Worm (Caenorhabditis elegans): ENCODE results near the gene Y43F8B.1.

Y43F8B.1 gene

DNA sequence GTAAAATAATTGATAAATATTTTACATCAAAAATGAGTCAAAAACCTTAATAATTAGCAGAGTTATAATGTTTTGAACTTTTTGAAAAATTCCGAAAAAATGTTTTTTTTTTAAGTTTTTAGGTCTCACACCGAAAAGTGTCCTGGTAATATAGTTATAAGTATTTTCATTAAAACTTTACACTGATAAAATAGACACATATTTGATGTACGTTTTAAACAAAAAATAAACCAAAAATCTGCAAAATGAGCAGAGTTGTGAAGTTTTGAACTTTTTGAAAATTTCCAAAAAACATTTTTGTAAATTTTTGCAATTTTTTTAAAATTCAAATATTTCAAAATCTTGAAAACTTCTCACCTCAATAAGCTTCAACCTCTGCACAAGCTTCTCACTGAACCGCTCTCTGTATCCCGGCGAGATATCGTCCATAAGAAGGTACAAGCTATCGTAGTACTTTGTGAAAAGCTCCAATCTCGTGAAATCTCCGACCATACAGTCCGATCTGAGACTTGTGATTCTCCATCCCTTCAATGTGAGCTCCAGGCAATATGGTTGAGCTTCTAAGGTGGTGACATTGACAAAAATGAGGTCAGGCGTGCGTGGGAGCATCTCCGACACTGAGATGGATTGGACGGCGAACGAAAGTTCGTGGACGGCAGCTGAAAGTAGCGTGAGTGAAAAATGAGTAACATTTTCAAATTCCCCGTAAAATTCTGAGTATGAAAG lies 25.2 kb downstream of the Y43F8B.1 start:
- TF ChIP-seq ham-2 (GFP tag; optimal IDR thresholded peaks at IDR 0.05) (no peak), tbx-8 (GFP tag; optimal IDR thresholded peaks at IDR 0.05) (no peak), lin-13 (tag; optimal IDR thresholded peaks at IDR 0.05) (no peak), lsy-2 (tag; optimal IDR thresholded peaks at IDR 0.05) (no peak), blmp-1 (tag; optimal IDR thresholded peaks at IDR 0.05) (no peak), unc-39 (tag; optimal IDR thresholded peaks at IDR 0.05) (no peak), nhr-237 (tag; optimal IDR thresholded peaks at IDR 0.05) (no peak), M03D4.4 (tag; optimal IDR thresholded peaks at IDR 0.05) (no peak), cnd-1 (tag; optimal IDR thresholded peaks at IDR 0.05) (no peak), nhr-12 (tag; optimal IDR thresholded peaks at IDR 0.05) (no peak)

DNA sequence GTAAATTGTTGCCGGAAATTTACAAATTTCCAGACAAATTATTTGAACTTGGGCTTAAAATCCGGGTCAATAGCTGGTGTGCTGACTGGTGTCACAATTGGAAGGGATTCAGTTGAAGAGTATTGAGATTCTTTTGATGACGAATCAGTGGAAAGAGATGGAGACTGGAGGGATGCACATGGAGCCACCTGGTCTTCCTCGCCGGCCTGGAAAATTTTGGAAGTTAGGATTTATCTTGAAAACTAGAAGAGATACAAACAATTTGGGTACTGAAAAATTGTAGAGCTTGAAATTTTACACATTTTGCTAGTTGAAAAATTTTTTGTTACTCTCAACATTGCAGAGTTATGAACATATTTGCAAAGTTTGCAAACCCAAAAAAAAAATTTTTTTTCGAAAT lies 25.9 kb downstream of the Y43F8B.1 start:
- TF ChIP-seq bed-3 (GFP tag; optimal IDR thresholded peaks at IDR 0.05): no peak
- TF ChIP-seq drap-1 (GFP tag; optimal IDR thresholded peaks at IDR 0.05): no peak
- TF ChIP-seq sptf-1 (tag; optimal IDR thresholded peaks at IDR 0.05): no peak
- no peak for TF ChIP-seq zip-8 (tag; optimal IDR thresholded peaks at IDR 0.05)
- TF ChIP-seq nhr-28 (tag; optimal IDR thresholded peaks at IDR 0.05): no peak
- TF ChIP-seq unc-39 (tag; optimal IDR thresholded peaks at IDR 0.05): no peak

DNA sequence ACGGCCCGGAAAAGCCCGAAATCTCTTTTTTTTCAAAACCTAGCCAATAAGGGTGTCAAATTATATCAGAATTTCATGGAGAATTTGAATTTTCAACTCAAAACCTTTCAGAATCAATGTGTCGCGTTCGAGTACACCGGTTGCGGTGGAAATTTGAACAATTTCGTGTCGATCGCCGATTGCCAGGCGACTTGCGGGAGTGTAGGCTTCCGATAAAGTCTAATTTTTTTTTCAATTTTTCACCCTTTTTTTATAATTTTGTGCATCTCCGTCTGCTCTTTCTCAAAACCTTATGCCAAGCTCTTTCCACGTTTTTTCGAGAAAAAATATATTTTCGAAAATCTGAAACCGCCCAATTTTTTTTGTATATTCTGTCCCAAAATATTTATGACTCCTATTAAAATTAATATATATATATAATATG lies 26.5 kb downstream of the Y43F8B.1 start:
- no peak for TF ChIP-seq drap-1 (GFP tag; optimal IDR thresholded peaks at IDR 0.05)
- no peak for TF ChIP-seq bed-3 (GFP tag; optimal IDR thresholded peaks at IDR 0.05)
- no peak for TF ChIP-seq pha-4 (tag; optimal IDR thresholded peaks at IDR 0.05)
- no peak for TF ChIP-seq flh-1 (GFP tag; optimal IDR thresholded peaks at IDR 0.05)
- no peak for TF ChIP-seq unc-39 (tag; optimal IDR thresholded peaks at IDR 0.05)
- no peak for TF ChIP-seq ham-2 (GFP tag; optimal IDR thresholded peaks at IDR 0.05)

DNA sequence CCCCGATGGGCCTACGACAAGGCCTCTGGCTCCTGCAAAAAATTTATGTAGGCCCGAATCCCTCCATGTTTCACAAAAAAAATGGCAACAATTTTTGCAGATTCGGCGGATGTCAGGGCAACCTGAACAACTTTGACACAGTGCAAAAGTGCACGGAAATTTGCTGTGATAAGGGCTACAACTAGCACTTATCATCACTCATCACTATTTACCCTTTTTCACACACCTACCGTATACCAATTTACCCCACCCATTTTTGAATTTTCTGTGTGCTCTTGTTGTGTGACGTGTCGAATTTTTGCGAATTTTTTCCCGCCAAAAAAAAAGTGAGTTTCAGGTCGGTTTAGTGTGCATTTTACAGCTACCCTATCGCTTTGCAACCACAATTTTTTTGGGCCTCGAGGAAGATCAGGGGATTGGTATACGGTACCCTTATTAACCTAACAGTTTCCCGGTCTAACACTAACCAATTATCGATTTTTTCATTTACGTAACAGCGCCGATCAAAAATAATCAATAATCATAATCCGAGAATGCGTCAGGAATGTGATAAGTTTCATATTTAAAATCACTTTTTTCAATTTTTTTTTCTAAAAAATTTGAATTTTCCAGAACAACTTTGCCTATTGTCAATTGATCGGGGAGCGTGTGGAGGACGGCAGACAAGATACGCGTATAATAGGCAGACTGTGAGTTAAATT lies 27.4 kb downstream of the Y43F8B.1 start:
- TF ChIP-seq ceh-39 (tag; optimal IDR thresholded peaks at IDR 0.05) (no peak), mls-2 (tag; optimal IDR thresholded peaks at IDR 0.05) (no peak), hlh-1 (tag; optimal IDR thresholded peaks at IDR 0.05) (no peak), ceh-43 (GFP tag; optimal IDR thresholded peaks at IDR 0.05) (no peak), ham-2 (GFP tag; optimal IDR thresholded peaks at IDR 0.05) (no peak), M03D4.4 (tag; optimal IDR thresholded peaks at IDR 0.05) (no peak), ces-1 (GFP tag; optimal IDR thresholded peaks at IDR 0.05) (no peak), zip-8 (tag; optimal IDR thresholded peaks at IDR 0.05) (no peak), lin-13 (tag; optimal IDR thresholded peaks at IDR 0.05) (no peak), nhr-76 (tag; optimal IDR thresholded peaks at IDR 0.05) (no peak), unc-120 (tag; optimal IDR thresholded peaks at IDR 0.05; ENCODE audit: poor library complexity, severe bottlenecking) (no peak), tbx-8 (GFP tag; optimal IDR thresholded peaks at IDR 0.05) (no peak), elt-1 (tag; optimal IDR thresholded peaks at IDR 0.05; ENCODE audit: borderline replicate concordance, insufficient read depth) (no peak), nhr-28 (tag; optimal IDR thresholded peaks at IDR 0.05) (no peak), flh-1 (GFP tag; optimal IDR thresholded peaks at IDR 0.05) (no peak), pha-4 (tag; optimal IDR thresholded peaks at IDR 0.05) (no peak)

DNA sequence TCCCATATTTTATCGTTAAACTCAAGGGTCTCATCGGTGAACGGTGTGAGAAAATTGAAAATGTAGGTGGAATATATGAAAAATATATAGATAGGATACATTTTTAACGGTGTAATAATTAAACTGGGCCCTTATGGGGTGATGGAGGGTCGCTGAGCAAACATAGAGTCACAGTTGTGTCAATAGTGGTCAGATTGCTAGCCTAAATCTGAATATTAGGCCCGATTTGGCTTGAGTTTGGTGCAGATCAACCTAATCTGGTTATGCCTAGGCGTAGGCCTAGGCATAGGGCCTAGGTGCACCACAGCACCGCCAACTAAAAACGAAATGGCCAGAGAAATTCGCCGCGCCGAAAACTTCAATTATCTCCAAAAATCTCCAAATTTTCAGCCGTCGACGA lies 32.4 kb downstream of the Y43F8B.1 start, which contains the start of gene phy-4:
Gene phy-4 (minus strand): TSS at position 101 of the 400 bp plus-strand sequence.
- TF ChIP-seq nhr-2 (tag; optimal IDR thresholded peaks at IDR 0.05) (no peak), unc-120 (tag; optimal IDR thresholded peaks at IDR 0.05; ENCODE audit: poor library complexity, severe bottlenecking) (no peak), unc-62 (GFP tag; optimal IDR thresholded peaks at IDR 0.05) (no peak), elt-1 (tag; optimal IDR thresholded peaks at IDR 0.05; ENCODE audit: borderline replicate concordance, insufficient read depth) (no peak), drap-1 (GFP tag; optimal IDR thresholded peaks at IDR 0.05) (peak; percentile 29), ces-1 (GFP tag; optimal IDR thresholded peaks at IDR 0.05) (no peak), ceh-83 (GFP tag; optimal IDR thresholded peaks at IDR 0.05) (no peak)

All from whole organism, mixed stage, embryonic.